Fruit fly (Drosophila melanogaster) S2 (cell line): ENCODE results near the gene CG43439.

Experiments
- CG8478 ChIP-seq: fragments of >200 bp; optimal IDR thresholded peaks from 2 replicates; lab custom pipeline; 2018
- CTCF ChIP-seq, 2 experiments: fragments of >200 bp; optimal IDR thresholded peaks; 2 replicates each; lab custom pipeline; 2018

Gene CG43439

DNA sequence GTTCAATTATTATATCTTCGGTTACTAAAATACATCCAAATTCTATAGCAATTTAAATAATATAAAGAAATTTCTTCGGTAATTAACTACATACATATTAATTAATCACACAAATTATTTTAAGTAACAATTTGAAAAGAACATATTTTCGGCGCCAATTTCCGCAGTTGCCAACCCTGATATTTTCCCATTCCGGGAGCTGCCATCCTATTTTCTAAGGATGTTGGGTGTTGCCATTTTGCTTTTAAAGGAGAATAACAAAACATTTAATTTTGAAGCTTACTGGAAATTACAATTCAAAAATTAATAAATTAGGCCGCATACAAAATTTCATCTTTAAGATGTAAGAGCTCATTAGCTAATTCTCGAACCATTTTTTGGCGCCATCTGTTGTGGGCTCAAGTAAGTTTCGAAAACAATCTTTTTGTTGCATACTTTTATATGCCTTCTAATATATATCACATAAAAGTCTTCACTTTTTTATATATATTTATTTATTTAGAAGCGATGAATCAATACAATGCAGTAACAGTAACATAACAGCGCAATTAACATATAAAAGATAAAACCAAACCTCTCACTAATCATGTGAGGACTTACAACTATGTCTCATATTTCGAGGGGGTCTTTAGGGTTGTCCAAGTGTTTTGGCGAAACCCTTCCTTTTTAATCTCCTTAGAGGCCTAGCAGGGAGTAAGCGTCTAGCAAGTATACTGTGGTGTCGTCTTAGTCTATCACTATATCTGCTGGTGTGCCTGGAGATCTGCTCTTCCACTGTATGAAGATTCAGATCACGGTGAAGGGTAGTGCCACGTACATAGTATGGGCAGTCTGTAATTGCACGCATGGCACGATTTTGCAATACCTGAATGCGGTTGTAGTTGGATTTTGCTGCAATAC lies 10.3 kb upstream of the CG43439 start:
- TF ChIP-seq CTCF (optimal IDR thresholded peaks at IDR 0.05; lab: Kevin White, UChicago), result peak; percentile 69 to 89

- no peak for TF ChIP-seq CTCF (optimal IDR thresholded peaks at IDR 0.05; lab: Kevin White, UChicago)
Measured at dm6 chr3L:6993350-6993749, 9.0 kb upstream of the CG43439 start.

dm6 chr3L:6990288-6990687 lies 5.9 kb upstream of the CG43439 start, which contains the start of gene bin:
Gene bin (plus strand): TSS chr3L:6990622.
- TF ChIP-seq CG8478 (lab: Kevin White, UChicago), result no peak
- TF ChIP-seq CTCF (optimal IDR thresholded peaks at IDR 0.05; lab: Kevin White, UChicago), result no peak

- TF ChIP-seq CG8478 (lab: Kevin White, UChicago), result no peak
- no peak for TF ChIP-seq CTCF (optimal IDR thresholded peaks at IDR 0.05; lab: Kevin White, UChicago)
Measured at dm6 chr3L:6988942-6989569, 4.7 kb upstream of the CG43439 start.

DNA sequence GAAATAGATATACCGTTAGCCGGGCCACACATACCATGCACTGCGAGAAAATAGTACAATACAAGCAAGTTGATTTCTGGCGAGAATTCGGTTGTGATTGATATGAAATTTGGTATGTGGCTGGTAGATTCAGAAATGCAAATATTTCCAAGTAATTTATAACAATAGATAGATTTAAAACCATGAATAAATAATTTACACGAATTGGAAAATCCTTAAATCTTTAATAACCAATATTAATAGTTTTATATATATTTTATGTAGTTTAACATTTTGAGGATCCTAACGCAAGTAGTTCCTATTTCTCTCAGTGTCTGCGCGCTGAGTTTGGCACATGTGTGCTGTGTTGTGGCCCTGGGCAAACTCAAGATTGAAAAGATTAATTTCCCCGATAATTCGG lies 2.6 kb downstream of the CG43439 start:
- TF ChIP-seq CG8478 (lab: Kevin White, UChicago) (no peak), CTCF (optimal IDR thresholded peaks at IDR 0.05; lab: Kevin White, UChicago) (no peak)

dm6 chr3L:6981109-6981741 lies 3.2 kb downstream of the CG43439 start:
- TF ChIP-seq CTCF (optimal IDR thresholded peaks at IDR 0.05; lab: Kevin White, UChicago) (no peak), CG8478 (lab: Kevin White, UChicago) (no peak)

DNA sequence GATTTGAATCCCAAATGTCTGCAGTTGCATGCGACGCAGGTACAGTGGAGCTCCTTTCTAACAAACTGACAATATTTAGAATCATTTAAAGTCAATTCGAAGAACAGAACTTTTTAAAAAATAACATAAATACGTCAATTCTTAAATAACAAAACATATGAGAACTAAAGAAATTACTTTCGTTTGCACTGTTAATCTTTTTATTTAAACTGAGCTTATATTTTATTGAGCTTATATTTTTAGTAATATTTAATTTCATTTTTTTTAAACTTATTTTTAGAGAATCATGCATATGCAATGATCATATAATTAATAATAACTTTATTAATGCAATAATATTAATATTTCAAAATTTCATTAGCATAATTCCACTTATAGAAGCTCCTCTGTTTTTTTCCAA lies 3.8 kb downstream of the CG43439 start:
- TF ChIP-seq CG8478 (lab: Kevin White, UChicago) (no peak), CTCF (optimal IDR thresholded peaks at IDR 0.05; lab: Kevin White, UChicago) (no peak)

- TF ChIP-seq CTCF (optimal IDR thresholded peaks at IDR 0.05; lab: Kevin White, UChicago) (peak; percentile 76), CG8478 (lab: Kevin White, UChicago) (no peak)
Measured at dm6 chr3L:6979387-6980249, 4.8 kb downstream of the CG43439 start, which contains the start of gene Galphai. Gene Galphai (minus strand): TSS chr3L:6980044.

DNA sequence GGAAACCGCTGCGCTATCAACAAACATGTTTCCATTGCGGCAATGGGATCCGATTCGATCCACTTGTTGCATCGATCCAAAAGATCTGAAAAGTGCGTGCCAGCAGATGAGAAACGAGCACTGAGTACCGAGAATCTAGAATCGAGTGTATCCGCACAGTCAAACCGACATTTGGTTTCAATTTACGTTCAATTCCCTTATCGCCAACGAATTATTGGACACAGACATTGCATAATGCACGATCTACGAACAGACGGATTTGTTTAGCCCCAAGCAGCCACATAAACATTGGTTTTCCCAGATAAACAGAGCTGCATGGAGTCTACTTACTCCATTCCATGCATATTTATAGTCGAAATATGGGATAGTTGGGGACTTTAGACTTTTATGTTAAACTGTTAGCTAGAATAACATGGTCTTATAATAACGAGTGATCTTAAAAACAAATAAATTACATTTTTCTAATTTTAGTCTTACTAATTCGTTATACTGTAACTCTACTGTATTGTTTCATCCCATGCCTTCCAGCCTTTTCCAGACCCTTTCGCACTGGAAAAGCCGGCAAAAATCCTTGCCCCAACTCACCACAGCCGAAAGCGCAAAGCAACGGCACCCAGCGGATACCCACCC lies 5.5 kb downstream of the CG43439 start:
- TF ChIP-seq CTCF (optimal IDR thresholded peaks at IDR 0.05; lab: Kevin White, UChicago) (no peak), CG8478 (lab: Kevin White, UChicago) (no peak)

dm6 chr3L:6978030-6978683 lies 6.2 kb downstream of the CG43439 start:
- TF ChIP-seq CG8478 (lab: Kevin White, UChicago) (no peak), CTCF (optimal IDR thresholded peaks at IDR 0.05; lab: Kevin White, UChicago) (no peak)

DNA sequence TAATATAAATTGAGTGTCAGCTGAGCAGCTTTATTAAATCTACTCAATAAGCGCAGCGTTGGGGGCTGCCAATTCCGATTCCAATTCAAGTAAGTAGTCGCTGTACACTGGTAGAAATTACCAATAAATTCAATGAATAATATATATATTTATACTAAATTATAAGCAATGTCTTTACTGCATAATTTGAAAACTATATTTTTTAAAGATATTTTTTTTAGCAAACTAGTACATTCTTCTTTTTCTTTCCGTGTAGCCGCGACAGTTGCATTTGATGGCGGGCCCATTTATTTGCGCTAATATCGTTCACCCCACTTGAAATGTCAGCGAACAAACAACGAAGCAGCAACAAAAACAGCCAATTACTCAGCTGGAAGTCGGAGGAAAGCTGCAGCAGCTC lies 7.0 kb downstream of the CG43439 start:
- TF ChIP-seq CTCF (optimal IDR thresholded peaks at IDR 0.05; lab: Kevin White, UChicago) (no peak), CG8478 (lab: Kevin White, UChicago) (no peak)

DNA sequence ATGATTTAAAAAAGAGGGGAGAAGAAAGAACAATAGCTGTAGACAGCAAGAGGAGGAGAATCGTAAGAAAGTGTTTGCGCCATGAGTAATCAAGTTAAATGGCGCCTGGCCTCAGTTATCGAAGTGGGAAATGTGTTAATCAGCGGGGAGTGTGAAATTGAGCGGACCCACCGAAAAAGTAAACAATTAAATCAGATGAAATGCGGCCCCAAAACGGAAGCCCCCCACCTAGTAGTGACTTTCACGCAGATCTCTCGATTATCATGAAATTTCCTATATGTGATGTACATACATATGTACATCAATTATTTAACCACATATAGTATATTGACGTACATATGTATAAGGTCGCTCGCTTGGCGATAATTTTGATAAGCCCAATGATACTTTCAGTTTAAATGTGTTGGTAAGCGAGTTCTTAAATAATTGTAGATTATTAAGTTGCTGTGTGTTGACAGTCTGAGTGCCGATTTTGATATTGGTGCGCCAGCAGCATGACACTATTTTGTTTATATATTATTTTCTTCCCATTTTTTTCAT lies 7.7 kb downstream of the CG43439 start:
- TF ChIP-seq CG8478 (lab: Kevin White, UChicago) (no peak), CTCF (optimal IDR thresholded peaks at IDR 0.05; lab: Kevin White, UChicago) (no peak)

dm6 chr3L:6975875-6976274 lies 8.5 kb downstream of the CG43439 start:
- no peak for TF ChIP-seq CG8478 (lab: Kevin White, UChicago)
- TF ChIP-seq CTCF (optimal IDR thresholded peaks at IDR 0.05; lab: Kevin White, UChicago), result no peak
